Worm (Caenorhabditis elegans) whole organism, late embryonic: ENCODE data around the gene gmeb-3.

Experiments
- C38D4.7 ChIP-seq: fragments of 200-800 bp; sonication (Bioruptor generic); optimal IDR thresholded peaks from 2 replicates; lab custom pipeline; 2018; ENCODE audit warnings: mild to moderate bottlenecking, missing genetic modification characterization, moderate library complexity, missing compliant biosample characterization
- K02D7.2 ChIP-seq: sonication (generic microtip); optimal IDR thresholded peaks from 2 replicates; lab custom pipeline; 2017; ENCODE audit warnings: mild to moderate bottlenecking, missing genetic modification characterization, missing compliant biosample characterization
- ceh-22 ChIP-seq: sonication (generic microtip); optimal IDR thresholded peaks from 2 replicates; lab custom pipeline; 2017; ENCODE audit warnings: missing biosample characterization, missing genetic modification characterization
- ceh-24 ChIP-seq: sonication (generic microtip); optimal IDR thresholded peaks from 2 replicates; lab custom pipeline; 2016; ENCODE audit warnings: mild to moderate bottlenecking, missing genetic modification characterization, missing compliant biosample characterization
- elt-2 ChIP-seq: sonication (generic microtip); optimal IDR thresholded peaks from 2 replicates; lab custom pipeline; 2016; ENCODE audit warnings: missing genetic modification reagents, missing genetic modification characterization, missing compliant biosample characterization
- elt-4 ChIP-seq: sonication (generic microtip); optimal IDR thresholded peaks from 2 replicates; lab custom pipeline; 2016; ENCODE audit warnings: missing genetic modification characterization, missing compliant biosample characterization
- hlh-30 ChIP-seq: sonication (generic microtip); optimal IDR thresholded peaks from 2 replicates; lab custom pipeline; 2017; ENCODE audit warnings: antibody characterized with exemption, missing genetic modification characterization, missing compliant biosample characterization; ENCODE audit not compliant: insufficient read depth
- hlh-6 ChIP-seq: sonication (generic microtip); optimal IDR thresholded peaks from 2 replicates; lab custom pipeline; 2016; ENCODE audit warnings: missing genotype, missing genetic modification characterization, missing compliant biosample characterization
- nfya-1 ChIP-seq: sonication (generic microtip); optimal IDR thresholded peaks from 2 replicates; lab custom pipeline; 2017; ENCODE audit warnings: missing genetic modification characterization, mild to moderate bottlenecking, missing compliant biosample characterization, antibody characterized with exemption, moderate library complexity
- nhr-11 ChIP-seq: fragments of 150-350 bp; optimal IDR thresholded peaks from 2 replicates; lab custom pipeline; 2014; ENCODE audit warnings: missing biosample characterization, missing genetic modification characterization
- pha-2 ChIP-seq: sonication (generic microtip); optimal IDR thresholded peaks from 2 replicates; lab custom pipeline; 2017; ENCODE audit warnings: mild to moderate bottlenecking, missing genetic modification characterization, missing compliant biosample characterization
- pha-4 ChIP-seq: fragments of 150-350 bp; optimal IDR thresholded peaks from 2 replicates; lab custom pipeline; 2018; ENCODE audit warnings: missing biosample characterization, missing genetic modification reagents, missing genetic modification characterization

DNA sequence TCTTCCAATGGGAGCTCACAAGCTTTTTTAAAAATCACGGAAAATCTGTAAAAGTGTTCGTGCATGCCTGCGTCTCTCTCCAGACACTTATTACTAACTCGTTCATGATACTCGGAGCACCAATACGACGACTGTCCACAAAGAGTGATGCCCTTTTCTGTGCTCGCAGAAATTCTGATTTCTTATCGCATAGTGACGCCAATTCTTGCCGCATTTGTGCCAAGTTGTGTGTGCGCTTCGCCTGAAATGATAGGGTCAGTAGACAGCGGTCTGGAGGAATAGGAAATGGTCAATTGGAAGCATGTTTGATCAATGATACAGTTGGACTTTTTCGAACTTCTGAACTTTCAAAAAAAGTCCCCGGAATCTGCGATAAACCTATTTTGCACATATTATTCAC lies 4.3 kb upstream of the gmeb-3 start:
- TF ChIP-seq hlh-30 (tag; lab: Kevin White, UChicago) = no peak
- peak; percentile 26 for TF ChIP-seq elt-2 (tag; lab: Kevin White, UChicago)
- TF ChIP-seq pha-4 (tag; lab: Kevin White, UChicago) = no peak
- TF ChIP-seq ceh-22 (tag; lab: Kevin White, UChicago) = no peak
- no peak for TF ChIP-seq pha-2
- TF ChIP-seq elt-4 = no peak
- no peak for TF ChIP-seq K02D7.2 (tag; lab: Kevin White, UChicago)
- no peak for TF ChIP-seq C38D4.7
- TF ChIP-seq nhr-11 (tag; lab: Kevin White, UChicago) = no peak
- TF ChIP-seq ceh-24 (tag; lab: Kevin White, UChicago) = no peak
- TF ChIP-seq hlh-6 (tag; lab: Kevin White, UChicago) = no peak
- no peak for TF ChIP-seq nfya-1 (tag; lab: Kevin White, UChicago)
